Worm (Caenorhabditis elegans): ENCODE measurements around the gene tag-30.

Gene tag-30

ce11 chrIV:11900399-11900798, 45.4 kb upstream of the tag-30 start:
- TF ChIP-seq nhr-77 (tag; optimal IDR thresholded peaks at IDR 0.05) (no peak), dpl-1 (GFP tag; optimal IDR thresholded peaks at IDR 0.05) (no peak), unc-62 (GFP tag; optimal IDR thresholded peaks at IDR 0.05 in 1 of 2) (peak in 1 of 2 experiments; percentile 90), unc-62 (tag; optimal IDR thresholded peaks at IDR 0.05) (no peak)

ce11 chrIV:11899358-11899757, 44.4 kb upstream of the tag-30 start, which contains the start of gene nhr-43:
Gene nhr-43, plus strand, starts transcription at chrIV:11899590.
- TF ChIP-seq nhr-48 (tag; optimal IDR thresholded peaks at IDR 0.05) (peak; percentile 68), Y48G9A.11 (GFP tag; IDR thresholded peaks at IDR 0.05) (no peak), ceh-62 (tag; optimal IDR thresholded peaks at IDR 0.05) (no peak), snpc-4 (tag; optimal IDR thresholded peaks at IDR 0.05) (no peak), zfp-2 (tag; optimal IDR thresholded peaks at IDR 0.05) (no peak), daf-19 (GFP tag; conservative IDR thresholded peaks at IDR 0.05) (no peak), nhr-10 (tag; optimal IDR thresholded peaks at IDR 0.05) (peak; percentile 33), lir-3 (tag; optimal IDR thresholded peaks at IDR 0.05) (no peak), F49E8.2 (tag; optimal IDR thresholded peaks at IDR 0.05; ENCODE audit: borderline replicate concordance) (no peak), mdt-29 (GFP tag; IDR thresholded peaks at IDR 0.05) (no peak), arid-1 (GFP tag; conservative IDR thresholded peaks at IDR 0.05) (no peak), lin-1 (GFP tag; IDR thresholded peaks at IDR 0.05) (no peak), Y105C5A.15 (GFP tag; IDR thresholded peaks at IDR 0.05) (no peak), attf-4 (tag; optimal IDR thresholded peaks at IDR 0.05) (no peak), dve-1 (tag; optimal IDR thresholded peaks at IDR 0.05; ENCODE audit: insufficient read depth) (no peak), madf-5 (GFP tag; IDR thresholded peaks at IDR 0.05) (no peak), zfp-3 (GFP tag; conservative IDR thresholded peaks at IDR 0.05) (no peak), lsy-2 (tag; optimal IDR thresholded peaks at IDR 0.05) (peak in 1 of 2 experiments; percentile 42), tra-1 (GFP tag; IDR thresholded peaks at IDR 0.05) (0 out of 2 replicates have a peak, but pooled peaks have one; percentile 10), nhr-111 (GFP tag; optimal IDR thresholded peaks at IDR 0.05) (no peak), F37D6.2 (tag; optimal IDR thresholded peaks at IDR 0.05) (no peak), hlh-11 (tag; optimal IDR thresholded peaks at IDR 0.05) (peak; percentile 52), sdz-12 (GFP tag; optimal IDR thresholded peaks at IDR 0.05) (no peak), ceh-82 (tag; optimal IDR thresholded peaks at IDR 0.05) (no peak), egl-27 (tag; optimal IDR thresholded peaks at IDR 0.05) (no peak), mdl-1 (tag; optimal IDR thresholded peaks at IDR 0.05) (no peak), nhr-28 (tag; optimal IDR thresholded peaks at IDR 0.05) (peak; percentile 42), ztf-11 (tag; optimal IDR thresholded peaks at IDR 0.05) (no peak), pqm-1 (tag; optimal IDR thresholded peaks at IDR 0.05) (no peak), dpl-1 (GFP tag; optimal IDR thresholded peaks at IDR 0.05) (no peak), aly-2 (tag; optimal IDR thresholded peaks at IDR 0.05) (no peak), daf-8 (GFP tag; IDR thresholded peaks at IDR 0.05) (no peak), nhr-77 (tag; optimal IDR thresholded peaks at IDR 0.05) (no peak), aha-1 (tag) (peak; percentile 8)

DNA sequence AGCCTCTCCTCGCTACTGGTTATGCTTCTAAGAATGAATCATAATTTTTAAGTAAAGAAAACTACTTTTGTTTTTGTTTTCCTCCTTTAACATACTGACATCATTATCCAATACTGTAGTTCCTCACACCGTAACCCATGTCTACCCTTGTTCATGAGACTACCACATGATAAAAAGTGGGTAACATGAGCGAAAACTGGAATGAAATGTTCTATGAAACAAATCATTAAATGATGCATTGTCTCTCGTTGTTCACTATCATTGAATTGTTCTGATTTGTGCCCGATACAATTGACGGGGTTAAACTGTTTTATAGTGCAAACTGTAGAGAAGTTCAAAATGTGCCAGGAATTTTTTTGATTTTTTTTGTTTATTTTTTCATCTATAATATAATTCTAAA, 42.8 kb upstream of the tag-30 start:
- TF ChIP-seq nhr-10 (tag; optimal IDR thresholded peaks at IDR 0.05) = no peak
- no peak for TF ChIP-seq gei-8 (GFP tag; optimal IDR thresholded peaks at IDR 0.05)
- no peak for TF ChIP-seq mxl-2 (GFP tag; conservative IDR thresholded peaks at IDR 0.05)
- TF ChIP-seq hlh-30 (tag; optimal IDR thresholded peaks at IDR 0.05; ENCODE audit: insufficient read depth) = peak; percentile 85
- no peak for TF ChIP-seq nhr-237 (tag; optimal IDR thresholded peaks at IDR 0.05)
- TF ChIP-seq F49E8.2 (tag; optimal IDR thresholded peaks at IDR 0.05; ENCODE audit: borderline replicate concordance) = no peak
- TF ChIP-seq set-16 (GFP tag; IDR thresholded peaks at IDR 0.05) = no peak
- TF ChIP-seq mdl-1 (tag; optimal IDR thresholded peaks at IDR 0.05) = peak in 1 of 2 experiments; percentile 44
- no peak for TF ChIP-seq lim-7 (GFP tag; IDR thresholded peaks at IDR 0.05)
- TF ChIP-seq Y75B8A.6 (GFP tag; IDR thresholded peaks at IDR 0.05) = no peak
- TF ChIP-seq zag-1 (tag; optimal IDR thresholded peaks at IDR 0.05) = no peak
- no peak for TF ChIP-seq ZK546.5 (tag; optimal IDR thresholded peaks at IDR 0.05)
- no peak for TF ChIP-seq ZK337.2 (GFP tag; IDR thresholded peaks at IDR 0.05)
- no peak for TF ChIP-seq lin-1 (GFP tag; IDR thresholded peaks at IDR 0.05)
- no peak for TF ChIP-seq daf-19 (GFP tag; conservative IDR thresholded peaks at IDR 0.05)
- TF ChIP-seq hlh-11 (tag; optimal IDR thresholded peaks at IDR 0.05) = peak; percentile 53
- TF ChIP-seq lin-39 (tag; optimal IDR thresholded peaks at IDR 0.05) = no peak
- no peak for TF ChIP-seq unc-39 (tag; optimal IDR thresholded peaks at IDR 0.05)
- TF ChIP-seq nhr-25 (tag; optimal IDR thresholded peaks at IDR 0.05; ENCODE audit: borderline replicate concordance, insufficient read depth) = no peak
- no peak for TF ChIP-seq F26F4.8 (GFP tag; conservative IDR thresholded peaks at IDR 0.05)
